Fruit fly (Drosophila melanogaster) whole organism, embryonic: ENCODE measurements around the gene Atg13.

Source experiments
- CG10267 ChIP-seq: fragments of 200-800 bp; sonication (Bioruptor generic); optimal IDR thresholded peaks from 2 replicates; lab custom pipeline; 2018; ENCODE audit warnings: missing biosample characterization, mild to moderate bottlenecking, missing genetic modification characterization, moderate library complexity
- CG12391 ChIP-seq: fragments of 200-800 bp; sonication (Bioruptor generic); optimal IDR thresholded peaks from 3 replicates; lab custom pipeline; 2018; ENCODE audit warnings: missing biosample characterization, mild to moderate bottlenecking, missing genetic modification characterization, moderate library complexity
- CG12769 ChIP-seq: fragments of 200-800 bp; sonication (Bioruptor generic); optimal IDR thresholded peaks from 2 replicates; lab custom pipeline; 2019; ENCODE audit warnings: missing biosample characterization, mild to moderate bottlenecking, missing genetic modification characterization, moderate library complexity
- CG3847 ChIP-seq: fragments of 200-800 bp; sonication (Bioruptor generic); IDR thresholded peaks from 2 replicates; pipeline ENCODE4 v1.3.6; 2022; ENCODE audit warnings: missing biosample characterization, missing genetic modification characterization
- CG4328 ChIP-seq: fragments of 200-800 bp; sonication (Bioruptor generic); optimal IDR thresholded peaks from 3 replicates; lab custom pipeline; 2017; ENCODE audit warnings: missing biosample characterization, missing genetic modification reagents, missing genetic modification characterization
- D19A ChIP-seq: fragments of 200-800 bp; optimal IDR thresholded peaks from 3 replicates; lab custom pipeline; 2019; ENCODE audit warnings: missing biosample characterization, mild to moderate bottlenecking, missing genetic modification characterization, moderate library complexity
- Eip74EF ChIP-seq, 2 experiments: fragments of 200-800 bp in 1 of 2; fragments of >200 bp in 1 of 2; sonication (Bioruptor generic) in 1 of 2; optimal IDR thresholded peaks; 2 replicates each; lab custom pipeline; 2017 to 2019; ENCODE audit warnings: missing biosample characterization in 2 of 2, missing genetic modification characterization in 2 of 2, mild to moderate bottlenecking in 1 of 2, moderate library complexity in 1 of 2
- Hr51 ChIP-seq, 2 experiments: fragments of 200-800 bp; sonication (Bioruptor generic); optimal IDR thresholded peaks; 2 replicates in 1 of 2; 3 replicates in 1 of 2; lab custom pipeline; 2016 to 2018; ENCODE audit warnings: missing biosample characterization in 2 of 2, missing genetic modification characterization in 2 of 2, mild to moderate bottlenecking in 1 of 2, moderate library complexity in 1 of 2
- Optix ChIP-seq: fragments of 200-800 bp; sonication (Bioruptor generic); IDR thresholded peaks from 3 replicates; pipeline ENCODE4 v1.3.6; 2022; ENCODE audit warnings: missing biosample characterization, missing genetic modification characterization
- ewg ChIP-seq: fragments of 200-800 bp; sonication (Bioruptor generic); optimal IDR thresholded peaks from 3 replicates; lab custom pipeline; 2017; ENCODE audit warnings: mild to moderate bottlenecking, missing biosample characterization, missing genetic modification reagents, missing genetic modification characterization
- hbn ChIP-seq: fragments of 200-800 bp; sonication (Bioruptor generic); IDR thresholded peaks from 2 replicates; pipeline ENCODE4 v1.3.6; 2022; ENCODE audit warnings: missing biosample characterization, missing genetic modification characterization; ENCODE audit not compliant: partially characterized antibody
- sim ChIP-seq: fragments of 200-800 bp; sonication (Bioruptor generic); IDR thresholded peaks from 2 replicates; pipeline ENCODE4 v1.3.6; 2022; ENCODE audit warnings: missing biosample characterization, missing genetic modification characterization
- usp ChIP-seq: fragments of >200 bp; optimal IDR thresholded peaks from 2 replicates; lab custom pipeline; 2017; ENCODE audit warnings: missing biosample characterization, missing genetic modification characterization

dm6 chr3R:8354969-8355368, 5.4 kb downstream of the Atg13 start:
- TF ChIP-seq Eip74EF (GFP tag; optimal IDR thresholded peaks at IDR 0.05; lab: Kevin White, UChicago): no peak
- TF ChIP-seq CG4328 (GFP tag; lab: Kevin White, UChicago): no peak
- no peak for TF ChIP-seq CG12769 (tag; lab: Kevin White, UChicago)
- TF ChIP-seq hbn: no peak
- TF ChIP-seq usp (GFP tag; lab: Kevin White, UChicago): no peak
- TF ChIP-seq Hr51 (GFP tag; optimal IDR thresholded peaks at IDR 0.05; lab: Kevin White, UChicago): peak in 1 of 2 experiments; percentile 73
- TF ChIP-seq ewg (GFP tag; lab: Kevin White, UChicago): no peak
- TF ChIP-seq CG3847 (GFP tag; lab: Robert Waterston, UW): no peak
- no peak for TF ChIP-seq sim (GFP tag; lab: Robert Waterston, UW)
- no peak for TF ChIP-seq Optix
- TF ChIP-seq CG10267: no peak
- no peak for TF ChIP-seq CG12391 (tag; lab: Kevin White, UChicago)
- no peak for TF ChIP-seq D19A (tag; lab: Kevin White, UChicago)
